Fruit fly (Drosophila melanogaster) whole organism, embryonic: ENCODE results near the gene CG43249.

Source experiments
- CG1602 ChIP-seq: fragments of 200-800 bp; sonication (Bioruptor generic); optimal IDR thresholded peaks from 3 replicates; lab custom pipeline; 2016; ENCODE audit warnings: missing biosample characterization, missing genetic modification characterization
- CG1792 ChIP-seq: fragments of 200-800 bp; sonication (Bioruptor generic); optimal IDR thresholded peaks from 2 replicates; lab custom pipeline; 2016; ENCODE audit warnings: missing biosample characterization, missing genetic modification characterization
- Mes4 ChIP-seq: fragments of 200-800 bp; sonication (Bioruptor generic); optimal IDR thresholded peaks from 2 replicates; lab custom pipeline; 2016; ENCODE audit warnings: missing biosample characterization, missing genetic modification characterization
- disco-r ChIP-seq: fragments of 200-800 bp; sonication (Bioruptor generic); optimal IDR thresholded peaks from 2 replicates; lab custom pipeline; 2016; ENCODE audit warnings: missing biosample characterization, missing genetic modification characterization

DNA sequence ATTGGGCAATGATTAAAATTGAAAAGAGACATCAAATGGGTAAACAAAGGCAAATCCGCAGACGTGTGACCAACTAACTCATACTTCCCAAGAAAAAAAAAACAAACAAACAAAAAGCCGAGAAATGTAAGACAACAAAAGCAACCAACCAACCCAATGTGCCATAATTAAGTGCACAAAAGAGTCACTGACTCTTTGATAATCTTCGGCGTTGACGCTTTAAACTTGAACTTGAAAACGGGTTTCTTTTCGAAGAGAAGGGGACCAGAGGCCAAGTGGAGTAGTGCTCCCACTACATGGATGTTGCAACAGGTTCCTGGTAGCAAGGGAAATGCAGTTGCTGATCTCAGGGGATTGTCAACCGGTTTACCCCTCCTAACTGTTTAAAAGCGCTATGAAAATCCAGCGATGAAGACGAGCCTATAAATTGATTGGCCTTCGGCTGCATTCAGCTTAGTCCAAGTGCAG, 24.1 kb upstream of the CG43249 start, which contains the start of gene CG13064:
- no peak for TF ChIP-seq CG1602 (GFP tag; lab: Kevin White, UChicago)
- no peak for TF ChIP-seq Mes4
- no peak for TF ChIP-seq disco-r (GFP tag; lab: Kevin White, UChicago)
- no peak for TF ChIP-seq CG1792 (GFP tag; lab: Kevin White, UChicago)
